Worm (Caenorhabditis elegans) whole organism, L1 larva: ENCODE results near the gene F13B6.3.

ENCODE experiments used
- C34B4.2 ChIP-seq: sonication (generic microtip); optimal IDR thresholded peaks from 2 replicates; lab custom pipeline; 2017; ENCODE audit warnings: mild to moderate bottlenecking, missing genetic modification characterization, missing compliant biosample characterization
- F16B12.6 ChIP-seq: fragments of 150-350 bp; optimal IDR thresholded peaks from 2 replicates; lab custom pipeline; 2014; ENCODE audit warnings: missing biosample characterization, missing genetic modification characterization
- Y116A8C.19 ChIP-seq: sonication (generic microtip); optimal IDR thresholded peaks from 2 replicates; lab custom pipeline; 2016; ENCODE audit warnings: missing compliant biosample characterization, missing genetic modification characterization, borderline replicate concordance
- aly-2 ChIP-seq: fragments of 150-350 bp; optimal IDR thresholded peaks from 2 replicates; lab custom pipeline; 2014; ENCODE audit warnings: missing biosample characterization, missing genetic modification characterization
- ceh-63 ChIP-seq: fragments of 200-800 bp; sonication (Bioruptor generic); optimal IDR thresholded peaks from 2 replicates; lab custom pipeline; 2018; ENCODE audit warnings: mild to moderate bottlenecking, missing genetic modification characterization, missing compliant biosample characterization
- ceh-8 ChIP-seq: fragments of 200-800 bp; sonication (Bioruptor generic); optimal IDR thresholded peaks from 2 replicates; lab custom pipeline; 2018; ENCODE audit warnings: mild to moderate bottlenecking, missing genetic modification characterization, moderate library complexity, missing compliant biosample characterization
- ceh-82 ChIP-seq, 3 experiments: fragments of 150-350 bp in 1 of 3; sonication (generic microtip) in 2 of 3; optimal IDR thresholded peaks; 2 replicates each; lab custom pipeline; 2014 to 2017; ENCODE audit warnings: missing biosample characterization in 3 of 3, missing genetic modification characterization in 3 of 3
- ceh-90 ChIP-seq: sonication (generic microtip); optimal IDR thresholded peaks from 2 replicates; lab custom pipeline; 2016; ENCODE audit warnings: missing genetic modification characterization, missing compliant biosample characterization
- ces-1 ChIP-seq: fragments of 150-350 bp; optimal IDR thresholded peaks from 2 replicates; lab custom pipeline; 2014; ENCODE audit warnings: missing biosample characterization, missing genetic modification reagents, missing genetic modification characterization
- dpl-1 ChIP-seq, 3 experiments: fragments of 150-350 bp in 2 of 3; sonication (generic microtip) in 1 of 3; optimal IDR thresholded peaks; 2 replicates each; lab custom pipeline; 2014 to 2017; ENCODE audit warnings: missing biosample characterization in 3 of 3, missing genetic modification characterization in 3 of 3, missing genetic modification reagents in 3 of 3
- efl-1 ChIP-seq, 4 experiments: fragments of 150-350 bp; optimal IDR thresholded peaks in 3 of 4; peaks in 1 of 4; 1 replicate in 1 of 4; 2 replicates in 3 of 4; lab custom pipeline; 2014; ENCODE audit warnings: missing biosample characterization in 2 of 4, missing genetic modification characterization in 2 of 4, missing genetic modification reagents in 2 of 4
- efl-3 ChIP-seq: fragments of 200-800 bp; sonication (Bioruptor generic); optimal IDR thresholded peaks from 2 replicates; lab custom pipeline; 2018; ENCODE audit warnings: mild to moderate bottlenecking, missing genetic modification characterization, missing compliant biosample characterization
- egl-27 ChIP-seq, 2 experiments: fragments of 150-350 bp in 1 of 2; sonication (generic microtip); optimal IDR thresholded peaks; 3 replicates each; lab custom pipeline; 2017 to 2018; ENCODE audit warnings: missing biosample characterization in 2 of 2, missing genetic modification characterization in 2 of 2, missing genetic modification reagents in 2 of 2
- ets-5 ChIP-seq: fragments of 200-800 bp; sonication (Bioruptor generic); IDR thresholded peaks from 2 replicates; pipeline ENCODE4 v1.3.6; 2022; ENCODE audit warnings: missing genetic modification characterization, missing compliant biosample characterization
- fkh-8 ChIP-seq: sonication (generic microtip); optimal IDR thresholded peaks from 2 replicates; lab custom pipeline; 2016; ENCODE audit warnings: mild to moderate bottlenecking, missing genetic modification characterization, missing compliant biosample characterization
- grh-1 ChIP-seq: fragments of 200-800 bp; sonication (Bioruptor generic); IDR thresholded peaks from 2 replicates; pipeline ENCODE4 v1.3.6; 2022; ENCODE audit warnings: missing genetic modification reagents, missing genetic modification characterization, missing compliant biosample characterization
- hlh-17 ChIP-seq: fragments of 200-800 bp; sonication (Bioruptor generic); optimal IDR thresholded peaks from 2 replicates; lab custom pipeline; 2018; ENCODE audit warnings: missing genetic modification characterization, mild to moderate bottlenecking, missing compliant biosample characterization, moderate library complexity, borderline replicate concordance
- isw-1 ChIP-seq: fragments of 200-800 bp; sonication (Bioruptor generic); IDR thresholded peaks from 2 replicates; pipeline ENCODE4 v1.3.6; 2022; ENCODE audit warnings: missing genetic modification characterization, missing compliant biosample characterization
- jun-1 ChIP-seq: fragments of 150-350 bp; optimal IDR thresholded peaks from 2 replicates; lab custom pipeline; 2014; ENCODE audit warnings: missing biosample characterization, missing genetic modification reagents, missing genetic modification characterization
- lin-14 ChIP-seq: fragments of 200-800 bp; sonication (Bioruptor generic); optimal IDR thresholded peaks from 2 replicates; lab custom pipeline; 2018; ENCODE audit warnings: mild to moderate bottlenecking, missing genetic modification characterization, moderate library complexity, missing compliant biosample characterization
- lin-15B ChIP-seq: fragments of 150-350 bp; sonication (generic microtip); optimal IDR thresholded peaks from 3 replicates; lab custom pipeline; 2014; ENCODE audit warnings: missing biosample characterization, missing genetic modification characterization
- lin-35 ChIP-seq, 2 experiments: fragments of 150-350 bp; optimal IDR thresholded peaks; 2 replicates each; lab custom pipeline; 2014; ENCODE audit warnings: missing biosample characterization in 2 of 2, missing genetic modification characterization in 2 of 2, missing genetic modification reagents in 2 of 2
- lin-39 ChIP-seq: fragments of 150-350 bp; optimal IDR thresholded peaks from 2 replicates; lab custom pipeline; 2014; ENCODE audit warnings: missing biosample characterization, missing genetic modification reagents, missing genetic modification characterization
- lir-3 ChIP-seq: sonication (generic microtip); optimal IDR thresholded peaks from 2 replicates; lab custom pipeline; 2016; ENCODE audit warnings: mild to moderate bottlenecking, missing genetic modification characterization, moderate library complexity, missing compliant biosample characterization; ENCODE audit not compliant: poor library complexity
- lsy-2 ChIP-seq, 2 experiments: fragments of 150-350 bp; optimal IDR thresholded peaks; 2 replicates each; lab custom pipeline; 2014; ENCODE audit warnings: missing biosample characterization in 2 of 2, missing genetic modification characterization in 2 of 2
- mep-1 ChIP-seq: fragments of 150-350 bp; optimal IDR thresholded peaks from 2 replicates; lab custom pipeline; 2014; ENCODE audit warnings: missing biosample characterization, missing genetic modification characterization
- nhr-11 ChIP-seq: fragments of 150-350 bp; optimal IDR thresholded peaks from 2 replicates; lab custom pipeline; 2014; ENCODE audit warnings: missing biosample characterization, missing genetic modification characterization
- nhr-20 ChIP-seq: sonication (generic microtip); optimal IDR thresholded peaks from 2 replicates; lab custom pipeline; 2016; ENCODE audit warnings: mild to moderate bottlenecking, missing genetic modification characterization, missing compliant biosample characterization
- nhr-47 ChIP-seq: sonication (generic microtip); optimal IDR thresholded peaks from 2 replicates; lab custom pipeline; 2016; ENCODE audit warnings: mild to moderate bottlenecking, missing genetic modification characterization, moderate library complexity, missing compliant biosample characterization
- nhr-71 ChIP-seq: sonication (generic microtip); optimal IDR thresholded peaks from 2 replicates; lab custom pipeline; 2016; ENCODE audit warnings: mild to moderate bottlenecking, missing genetic modification characterization, moderate library complexity, missing compliant biosample characterization
- nhr-76 ChIP-seq: sonication (generic microtip); optimal IDR thresholded peaks from 2 replicates; lab custom pipeline; 2017; ENCODE audit warnings: missing biosample characterization, missing genetic modification characterization
- nhr-77 ChIP-seq: fragments of 150-350 bp; optimal IDR thresholded peaks from 2 replicates; lab custom pipeline; 2014; ENCODE audit warnings: missing biosample characterization, missing genetic modification characterization
- nhr-85 ChIP-seq: sonication (generic microtip); peaks from one replicate; lab custom pipeline; 2016; ENCODE audit warnings: missing genetic modification characterization, inconsistent platforms, missing compliant biosample characterization
- nhr-90 ChIP-seq: sonication (generic microtip); optimal IDR thresholded peaks from 2 replicates; lab custom pipeline; 2016; ENCODE audit warnings: mild to moderate bottlenecking, missing genetic modification characterization, missing compliant biosample characterization; ENCODE audit not compliant: poor library complexity
- rnt-1 ChIP-seq: sonication (generic microtip); optimal IDR thresholded peaks from 2 replicates; lab custom pipeline; 2016; ENCODE audit warnings: mild to moderate bottlenecking, missing genetic modification characterization, moderate library complexity, missing compliant biosample characterization
- skn-1 ChIP-seq: fragments of 150-350 bp; optimal IDR thresholded peaks from 2 replicates; lab custom pipeline; 2014; ENCODE audit warnings: missing biosample characterization, missing genetic modification characterization
- snpc-4 ChIP-seq: fragments of 150-350 bp; optimal IDR thresholded peaks from 2 replicates; lab custom pipeline; 2014; ENCODE audit warnings: missing biosample characterization, missing genetic modification characterization
- snu-23 ChIP-seq: sonication (generic microtip); optimal IDR thresholded peaks from 2 replicates; lab custom pipeline; 2016; ENCODE audit warnings: missing genetic modification characterization, missing compliant biosample characterization
- sox-4 ChIP-seq: sonication (generic microtip); optimal IDR thresholded peaks from 2 replicates; lab custom pipeline; 2016; ENCODE audit warnings: missing genetic modification characterization, missing compliant biosample characterization
- swsn-7 ChIP-seq: sonication (generic microtip); optimal IDR thresholded peaks from 2 replicates; lab custom pipeline; 2016; ENCODE audit warnings: missing genetic modification characterization, missing compliant biosample characterization
- tbx-2 ChIP-seq: sonication (generic microtip); optimal IDR thresholded peaks from 2 replicates; lab custom pipeline; 2016; ENCODE audit warnings: missing genetic modification characterization, missing compliant biosample characterization
- unc-62 ChIP-seq: fragments of 150-350 bp; optimal IDR thresholded peaks from 2 replicates; lab custom pipeline; 2014; ENCODE audit warnings: missing biosample characterization, missing genetic modification reagents, missing genetic modification characterization
- unc-86 ChIP-seq: sonication (generic microtip); optimal IDR thresholded peaks from 2 replicates; lab custom pipeline; 2016; ENCODE audit warnings: missing genetic modification characterization, missing compliant biosample characterization
- unc-98 ChIP-seq: fragments of 200-800 bp; sonication (Bioruptor generic); IDR thresholded peaks from 2 replicates; pipeline ENCODE4 v1.3.6; 2022; ENCODE audit warnings: missing genetic modification characterization, missing compliant biosample characterization
- xbp-1 ChIP-seq: sonication (generic microtip); optimal IDR thresholded peaks from 2 replicates; lab custom pipeline; 2016; ENCODE audit warnings: missing genetic modification characterization, missing compliant biosample characterization
- ztf-11 ChIP-seq, 2 experiments: sonication (generic microtip); optimal IDR thresholded peaks; 2 replicates each; lab custom pipeline; 2016 to 2017; ENCODE audit warnings: missing genetic modification characterization in 2 of 2, missing biosample characterization in 1 of 2, missing compliant biosample characterization in 1 of 2
- ztf-4 ChIP-seq: fragments of 150-350 bp; optimal IDR thresholded peaks from 2 replicates; lab custom pipeline; 2014; ENCODE audit warnings: missing biosample characterization, missing genetic modification characterization

The F13B6.3 gene

DNA sequence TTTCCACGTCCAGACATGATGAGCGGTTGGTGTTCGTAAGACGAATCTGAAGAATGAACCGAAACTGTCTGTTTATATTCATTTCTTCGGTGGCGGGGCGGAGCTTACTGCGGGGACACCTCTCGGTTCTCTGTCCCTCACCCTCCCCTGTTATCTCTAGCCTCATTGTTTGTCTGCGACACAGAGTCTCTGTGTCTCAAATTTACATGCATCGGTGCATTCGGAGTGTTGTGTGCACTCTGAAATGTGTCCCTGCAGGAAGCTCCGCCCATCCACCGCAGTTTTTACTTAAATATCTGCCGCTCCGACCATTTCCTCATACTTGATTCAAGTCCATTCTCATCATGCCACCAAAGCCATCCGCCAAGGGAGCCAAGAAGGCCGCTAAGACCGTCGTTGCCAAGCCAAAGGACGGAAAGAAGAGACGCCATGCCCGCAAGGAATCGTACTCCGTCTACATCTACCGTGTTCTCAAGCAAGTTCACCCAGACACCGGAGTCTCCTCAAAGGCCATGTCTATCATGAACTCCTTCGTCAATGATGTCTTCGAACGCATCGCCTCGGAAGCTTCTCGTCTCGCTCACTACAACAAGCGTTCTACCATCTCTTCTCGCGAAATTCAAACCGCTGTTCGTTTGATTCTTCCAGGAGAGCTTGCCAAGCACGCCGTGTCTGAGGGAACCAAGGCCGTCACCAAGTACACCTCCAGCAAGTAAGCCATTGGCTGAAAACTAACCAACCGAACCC, 20.6 kb upstream of the F13B6.3 start, which contains the start of the genes his-61 and his-62:
his-61 (minus strand) TSS at position 17 of the 747 bp plus-strand sequence.
his-62 (plus strand) TSS at position 345 of the 747 bp plus-strand sequence.
- TF ChIP-seq nhr-71 (peak; percentile 67), dpl-1 (GFP tag; optimal IDR thresholded peaks at IDR 0.05; lab: Kevin White, UChicago) (peak in 2 of 3 experiments; percentile 27 to 45), ztf-11 (tag; optimal IDR thresholded peaks at IDR 0.05; lab: Kevin White, UChicago) (peak in 1 of 2 experiments; percentile 93), swsn-7 (tag; lab: Kevin White, UChicago) (peak; percentile 82), egl-27 (tag; optimal IDR thresholded peaks at IDR 0.05; lab: Kevin White, UChicago) (no peak), ces-1 (GFP tag; lab: Kevin White, UChicago) (no peak), tbx-2 (tag; lab: Kevin White, UChicago) (peak; percentile 52), lin-14 (GFP tag; lab: Kevin White, UChicago) (peak; percentile 91), grh-1 (GFP tag; lab: Robert Waterston, UW) (peak; percentile 60), ceh-8 (GFP tag; lab: Kevin White, UChicago) (no peak), F16B12.6 (tag; lab: Kevin White, UChicago) (no peak), snpc-4 (peak; percentile 25), xbp-1 (tag; lab: Kevin White, UChicago) (peak; percentile 36), mep-1 (peak; percentile 54), nhr-20 (tag; lab: Kevin White, UChicago) (peak; percentile 37), lsy-2 (tag; optimal IDR thresholded peaks at IDR 0.05; lab: Kevin White, UChicago) (peak in 1 of 2 experiments; percentile 50), ceh-90 (no peak), Y116A8C.19 (tag; lab: Kevin White, UChicago) (no peak), lir-3 (tag; lab: Kevin White, UChicago) (no peak), ceh-82 (tag; optimal IDR thresholded peaks at IDR 0.05; lab: Kevin White, UChicago) (peak in 2 of 3 experiments; percentile 23 to 42), hlh-17 (GFP tag; lab: Kevin White, UChicago) (no peak), unc-86 (tag; lab: Kevin White, UChicago) (peak; percentile 80), snu-23 (GFP tag; lab: Kevin White, UChicago) (peak; percentile 59), unc-62 (GFP tag; lab: Kevin White, UChicago) (no peak), nhr-77 (tag; lab: Kevin White, UChicago) (no peak), fkh-8 (tag; lab: Kevin White, UChicago) (peak; percentile 15), efl-1 (optimal IDR thresholded peaks at IDR 0.05; lab: Kevin White, UChicago) (peak; percentile 45), efl-1 (GFP tag; optimal IDR thresholded peaks at IDR 0.05 in 1 of 2; lab: Kevin White, UChicago) (peak in 1 of 2 experiments; percentile 57), nhr-90 (tag; lab: Kevin White, UChicago) (peak; percentile 34), nhr-85 (tag; lab: Kevin White, UChicago) (peak; percentile 82), efl-3 (peak; percentile 13), lin-35 (GFP tag; optimal IDR thresholded peaks at IDR 0.05; lab: Kevin White, UChicago) (peak in 1 of 2 experiments; percentile 20), isw-1 (peak; percentile 38; the same call in 1 of the 2 replicates), jun-1 (tag; lab: Kevin White, UChicago) (peak; percentile 61), ztf-4 (tag; lab: Kevin White, UChicago) (peak; percentile 28), unc-98 (GFP tag; lab: Robert Waterston, UW) (no peak), nhr-47 (tag; lab: Kevin White, UChicago) (peak; percentile 59), nhr-11 (no peak)

DNA sequence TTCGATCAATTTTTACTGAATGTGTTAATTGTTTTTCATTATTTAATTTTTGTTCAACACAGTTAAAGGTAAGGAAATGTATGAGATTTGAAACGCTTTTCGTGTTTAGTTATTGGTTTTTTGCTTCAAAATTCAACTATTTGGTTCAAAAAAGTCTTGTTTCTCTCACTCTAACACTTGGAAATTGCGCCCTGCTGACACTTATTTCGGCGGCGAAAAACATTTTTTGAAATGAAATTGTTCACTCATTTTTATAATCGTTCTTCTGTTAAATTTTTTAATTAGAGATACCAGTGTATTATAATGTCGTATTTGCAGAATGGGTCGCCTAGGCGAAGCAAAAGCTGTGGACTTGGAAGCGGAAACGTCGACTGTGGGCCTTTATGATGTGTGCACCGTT, 12.4 kb upstream of the F13B6.3 start, which contains the start of gene rod-1:
rod-1 (plus strand) TSS at position 319 of the 400 bp plus-strand sequence.
- TF ChIP-seq aly-2 (tag; lab: Kevin White, UChicago) (no peak), nhr-76 (tag; lab: Kevin White, UChicago) (no peak), lir-3 (tag; lab: Kevin White, UChicago) (no peak), nhr-11 (no peak), ets-5 (no peak), ceh-82 (tag; optimal IDR thresholded peaks at IDR 0.05; lab: Kevin White, UChicago) (no peak), C34B4.2 (tag; lab: Kevin White, UChicago) (no peak), lin-15B (no peak), lin-39 (tag; lab: Kevin White, UChicago) (no peak), grh-1 (GFP tag; lab: Robert Waterston, UW) (no peak), sox-4 (no peak), efl-1 (optimal IDR thresholded peaks at IDR 0.05; lab: Kevin White, UChicago) (peak; percentile 65 to 72), efl-1 (GFP tag; optimal IDR thresholded peaks at IDR 0.05 in 1 of 2; lab: Kevin White, UChicago) (peak; percentile 79 to 97), nhr-47 (tag; lab: Kevin White, UChicago) (no peak), dpl-1 (GFP tag; optimal IDR thresholded peaks at IDR 0.05; lab: Kevin White, UChicago) (peak; percentile 31 to 84 (median 73)), lsy-2 (tag; optimal IDR thresholded peaks at IDR 0.05; lab: Kevin White, UChicago) (peak in 1 of 2 experiments; percentile 69), rnt-1 (no peak), lin-35 (GFP tag; optimal IDR thresholded peaks at IDR 0.05; lab: Kevin White, UChicago) (peak; percentile 63 to 89), skn-1 (tag; lab: Kevin White, UChicago) (peak; percentile 3), ceh-63 (no peak)
